Fruit fly (Drosophila melanogaster) whole organism, embryonic: ENCODE data around the gene udt.

Experiments used
- Asciz ChIP-seq: fragments of 200-800 bp; sonication (Bioruptor generic); optimal IDR thresholded peaks from 2 replicates; lab custom pipeline; 2017; ENCODE audit warnings: missing biosample characterization, mild to moderate bottlenecking, missing genetic modification characterization, missing genetic modification reagents
- Bteb2 ChIP-seq: fragments of 200-800 bp; sonication (Bioruptor generic); optimal IDR thresholded peaks from 2 replicates; lab custom pipeline; 2016; ENCODE audit warnings: missing biosample characterization, missing genetic modification characterization
- CG10565 ChIP-seq: fragments of 200-800 bp; sonication (Bioruptor generic); optimal IDR thresholded peaks from 3 replicates; lab custom pipeline; 2016; ENCODE audit warnings: missing biosample characterization, mild to moderate bottlenecking, missing genetic modification characterization
- CG11247 ChIP-seq: fragments of 200-800 bp; sonication (Bioruptor generic); IDR thresholded peaks from 2 replicates; pipeline ENCODE4 v1.3.6; 2022; ENCODE audit warnings: missing biosample characterization, missing genetic modification characterization
- CG12236 ChIP-seq: fragments of 200-800 bp; sonication (Bioruptor generic); optimal IDR thresholded peaks from 2 replicates; lab custom pipeline; 2016; ENCODE audit warnings: missing biosample characterization, missing genetic modification characterization
- CG13296 ChIP-seq: fragments of 200-800 bp; sonication (Bioruptor generic); optimal IDR thresholded peaks from 3 replicates; lab custom pipeline; 2018; ENCODE audit warnings: missing biosample characterization, mild to moderate bottlenecking, missing genetic modification characterization
- CG13424 ChIP-seq: fragments of 200-800 bp; sonication (Bioruptor generic); optimal IDR thresholded peaks from 2 replicates; lab custom pipeline; 2019; ENCODE audit warnings: missing biosample characterization, mild to moderate bottlenecking, missing genetic modification characterization, moderate library complexity
- CG13775 ChIP-seq: fragments of 200-800 bp; sonication (Bioruptor generic); optimal IDR thresholded peaks from 3 replicates; lab custom pipeline; 2017; ENCODE audit warnings: missing biosample characterization, mild to moderate bottlenecking, missing genetic modification characterization
- CG14014 ChIP-seq: fragments of 200-800 bp; sonication (Bioruptor generic); IDR thresholded peaks from 2 replicates; pipeline ENCODE4 v1.3.6; 2022; ENCODE audit warnings: missing biosample characterization, missing genetic modification characterization
- CG15073 ChIP-seq: fragments of 200-800 bp; sonication (Bioruptor generic); optimal IDR thresholded peaks from 2 replicates; lab custom pipeline; 2016; ENCODE audit warnings: missing biosample characterization, missing genetic modification characterization
- CG17612 ChIP-seq: fragments of 200-800 bp; sonication (Bioruptor generic); IDR thresholded peaks from 2 replicates; pipeline ENCODE4 v1.3.6; 2022; ENCODE audit warnings: missing biosample characterization, missing genetic modification characterization
- CG17829 ChIP-seq: fragments of 200-800 bp; optimal IDR thresholded peaks from 2 replicates; lab custom pipeline; 2019; ENCODE audit warnings: missing biosample characterization, mild to moderate bottlenecking, missing genetic modification characterization, moderate library complexity
- CG2678 ChIP-seq: fragments of 200-800 bp; sonication (Bioruptor generic); optimal IDR thresholded peaks from 3 replicates; lab custom pipeline; 2019; ENCODE audit warnings: missing biosample characterization, mild to moderate bottlenecking, missing genetic modification characterization, moderate library complexity
- CG31224 ChIP-seq: fragments of 200-800 bp; sonication (Bioruptor generic); IDR thresholded peaks from 2 replicates; pipeline ENCODE4 v1.3.6; 2022; ENCODE audit warnings: missing biosample characterization, missing genetic modification characterization
- CG4854 ChIP-seq: fragments of 200-800 bp; sonication (Bioruptor generic); optimal IDR thresholded peaks from 2 replicates; lab custom pipeline; 2016; ENCODE audit warnings: missing biosample characterization, missing genetic modification characterization, inconsistent platforms
- CG5953 ChIP-seq: fragments of 200-800 bp; sonication (Bioruptor generic); IDR thresholded peaks from 2 replicates; pipeline ENCODE4 v1.3.6; 2022; ENCODE audit warnings: missing biosample characterization, missing genetic modification characterization
- Dref ChIP-seq: fragments of 200-800 bp; sonication (Bioruptor generic); IDR thresholded peaks from 2 replicates; pipeline ENCODE4 v1.3.6; 2022; ENCODE audit warnings: missing biosample characterization, missing genetic modification characterization
- E2f2 ChIP-seq: fragments of 200-800 bp; sonication (Bioruptor generic); IDR thresholded peaks from 2 replicates; pipeline ENCODE4 v1.3.6; 2022; ENCODE audit warnings: missing biosample characterization, missing genetic modification characterization
- Fer3 ChIP-seq: fragments of 200-800 bp; sonication (Bioruptor generic); optimal IDR thresholded peaks from 2 replicates; lab custom pipeline; 2018; ENCODE audit warnings: missing biosample characterization, mild to moderate bottlenecking, missing genetic modification characterization, moderate library complexity
- HLH3B ChIP-seq: fragments of 200-800 bp; sonication (Bioruptor generic); IDR thresholded peaks from 2 replicates; pipeline ENCODE4 v1.3.6; 2022; ENCODE audit warnings: missing biosample characterization, missing genetic modification characterization
- Hr39 ChIP-seq: fragments of >200 bp; optimal IDR thresholded peaks from 2 replicates; lab custom pipeline; 2017
- Neu2 ChIP-seq: fragments of 200-800 bp; sonication (Bioruptor generic); optimal IDR thresholded peaks from 3 replicates; lab custom pipeline; 2016; ENCODE audit warnings: missing biosample characterization, missing genetic modification characterization, borderline replicate concordance
- Pdp1 ChIP-seq, 2 experiments: fragments of 200-800 bp; sonication (Bioruptor generic); optimal IDR thresholded peaks; 3 replicates each; lab custom pipeline; 2016; ENCODE audit warnings: missing biosample characterization in 2 of 2, missing genetic modification characterization in 2 of 2, mild to moderate bottlenecking in 1 of 2, moderate library complexity in 1 of 2
- Rx ChIP-seq: fragments of 200-800 bp; sonication (Bioruptor generic); IDR thresholded peaks from 2 replicates; pipeline ENCODE4 v1.3.6; 2022; ENCODE audit warnings: missing biosample characterization, missing genetic modification characterization
- Sox102F ChIP-seq: fragments of 200-800 bp; sonication (Bioruptor generic); optimal IDR thresholded peaks from 2 replicates; lab custom pipeline; 2018; ENCODE audit warnings: missing biosample characterization, mild to moderate bottlenecking, missing genetic modification characterization, moderate library complexity
- Spps ChIP-seq: fragments of 200-800 bp; sonication (Bioruptor generic); optimal IDR thresholded peaks from 2 replicates; lab custom pipeline; 2018; ENCODE audit warnings: missing biosample characterization, mild to moderate bottlenecking, missing genetic modification characterization
- Sry-δ ChIP-seq: fragments of 200-800 bp; sonication (Bioruptor generic); optimal IDR thresholded peaks from 2 replicates; lab custom pipeline; 2016; ENCODE audit warnings: missing biosample characterization, missing genetic modification characterization
- Tbp ChIP-seq: fragments of >200 bp; optimal IDR thresholded peaks from 2 replicates; lab custom pipeline; 2018; ENCODE audit warnings: missing biosample characterization, missing genetic modification characterization
- YL-1 ChIP-seq: fragments of 200-800 bp; sonication (Bioruptor generic); optimal IDR thresholded peaks from 3 replicates; lab custom pipeline; 2017; ENCODE audit warnings: missing biosample characterization, mild to moderate bottlenecking, missing genetic modification characterization
- br ChIP-seq: fragments of >200 bp; optimal IDR thresholded peaks from 2 replicates; lab custom pipeline; 2017
- cato ChIP-seq: fragments of 200-800 bp; sonication (Bioruptor generic); optimal IDR thresholded peaks from 2 replicates; lab custom pipeline; 2016; ENCODE audit warnings: missing biosample characterization, missing genetic modification characterization, borderline replicate concordance
- dm ChIP-seq: fragments of 200-800 bp; sonication (Bioruptor generic); optimal IDR thresholded peaks from 3 replicates; lab custom pipeline; 2016; ENCODE audit warnings: missing biosample characterization, missing genetic modification characterization
- exex ChIP-seq: fragments of 200-800 bp; sonication (Bioruptor generic); optimal IDR thresholded peaks from 4 replicates; lab custom pipeline; 2018; ENCODE audit warnings: missing biosample characterization, mild to moderate bottlenecking, missing genetic modification characterization, moderate library complexity
- fd96Cb ChIP-seq: fragments of 200-800 bp; sonication (Bioruptor generic); optimal IDR thresholded peaks from 2 replicates; lab custom pipeline; 2018; ENCODE audit warnings: missing biosample characterization, mild to moderate bottlenecking, missing genetic modification characterization, moderate library complexity
- gro ChIP-seq: fragments of 200-800 bp; sonication (Bioruptor generic); optimal IDR thresholded peaks from 2 replicates; lab custom pipeline; 2016; ENCODE audit warnings: missing biosample characterization, missing genetic modification characterization
- jing ChIP-seq: fragments of 200-800 bp; sonication (Bioruptor generic); optimal IDR thresholded peaks from 2 replicates; lab custom pipeline; 2018; ENCODE audit warnings: missing biosample characterization, mild to moderate bottlenecking, missing genetic modification characterization
- ken ChIP-seq: fragments of 200-800 bp; sonication (Bioruptor generic); IDR thresholded peaks from 3 replicates; pipeline ENCODE4 v1.3.6; 2022; ENCODE audit warnings: missing biosample characterization, missing genetic modification characterization
- lab ChIP-seq: fragments of 200-800 bp; sonication (Bioruptor generic); optimal IDR thresholded peaks from 3 replicates; lab custom pipeline; 2017; ENCODE audit warnings: missing biosample characterization, missing genetic modification characterization, mild to moderate bottlenecking, moderate library complexity, missing genetic modification reagents
- lbe ChIP-seq: fragments of 200-800 bp; sonication (Bioruptor generic); optimal IDR thresholded peaks from 2 replicates; lab custom pipeline; 2016; ENCODE audit warnings: missing biosample characterization, mild to moderate bottlenecking, missing genetic modification characterization
- lmd ChIP-seq: fragments of 200-800 bp; sonication (Bioruptor generic); IDR thresholded peaks from 2 replicates; pipeline ENCODE4 v1.3.6; 2022; ENCODE audit warnings: missing biosample characterization, missing genetic modification characterization
- lov ChIP-seq, 2 experiments: fragments of 200-800 bp in 1 of 2; fragments of >200 bp in 1 of 2; sonication (Bioruptor generic) in 1 of 2; IDR thresholded peaks in 1 of 2; optimal IDR thresholded peaks in 1 of 2; 2 replicates in 1 of 2; 3 replicates in 1 of 2; pipeline versions ENCODE4 v1.3.6 to Lab custom; 2017 to 2022; ENCODE audit warnings: missing biosample characterization in 1 of 2, missing genetic modification characterization in 1 of 2
- mam ChIP-seq: fragments of 200-800 bp; sonication (Bioruptor generic); optimal IDR thresholded peaks from 3 replicates; lab custom pipeline; 2016; ENCODE audit warnings: missing biosample characterization, missing genetic modification characterization
- nom ChIP-seq: fragments of 200-800 bp; sonication (Bioruptor generic); optimal IDR thresholded peaks from 2 replicates; lab custom pipeline; 2017; ENCODE audit warnings: missing biosample characterization, missing genetic modification characterization, mild to moderate bottlenecking, moderate library complexity, missing genetic modification reagents
- pb ChIP-seq: fragments of 200-800 bp; sonication (Bioruptor generic); optimal IDR thresholded peaks from 3 replicates; lab custom pipeline; 2016; ENCODE audit warnings: missing biosample characterization, missing genetic modification characterization
- sd ChIP-seq: fragments of 200-800 bp; sonication (Bioruptor generic); optimal IDR thresholded peaks from 3 replicates; lab custom pipeline; 2018; ENCODE audit warnings: missing biosample characterization, mild to moderate bottlenecking, missing genetic modification characterization, moderate library complexity
- seq ChIP-seq: fragments of 200-800 bp; sonication (Bioruptor generic); IDR thresholded peaks from 2 replicates; pipeline ENCODE4 v1.3.6; 2022; ENCODE audit warnings: missing biosample characterization, missing genetic modification characterization
- slp2 ChIP-seq: fragments of 200-800 bp; sonication (Bioruptor generic); optimal IDR thresholded peaks from 2 replicates; lab custom pipeline; 2016; ENCODE audit warnings: missing biosample characterization, missing genetic modification characterization
- sob ChIP-seq: fragments of 200-800 bp; sonication (Bioruptor generic); IDR thresholded peaks from 2 replicates; pipeline ENCODE4 v1.3.6; 2022; ENCODE audit warnings: missing biosample characterization, missing genetic modification characterization
- unpg ChIP-seq: fragments of 200-800 bp; sonication (Bioruptor generic); optimal IDR thresholded peaks from 3 replicates; lab custom pipeline; 2018; ENCODE audit warnings: missing biosample characterization, mild to moderate bottlenecking, missing genetic modification characterization, moderate library complexity
- wdn ChIP-seq: fragments of 200-800 bp; sonication (Bioruptor generic); IDR thresholded peaks from 2 replicates; pipeline ENCODE4 v1.3.6; 2022; ENCODE audit warnings: missing biosample characterization, missing genetic modification characterization
- z ChIP-seq: fragments of 200-800 bp; sonication (Bioruptor generic); IDR thresholded peaks from 3 replicates; pipeline ENCODE4 v1.3.6; 2022; ENCODE audit warnings: missing biosample characterization, missing genetic modification characterization

udt gene

dm6 chr3R:23772808-23773207, 9.7 kb upstream of the udt start, which contains the start of gene tst (continued):
- peak; percentile 51 for TF ChIP-seq nom
- TF ChIP-seq slp2 (GFP tag; lab: Kevin White, UChicago) = peak; percentile 12
- TF ChIP-seq E2f2 (GFP tag; lab: Robert Waterston, UW) = peak; percentile 76
- TF ChIP-seq Rx (GFP tag; lab: Robert Waterston, UW) = peak; percentile 93
- TF ChIP-seq seq = peak; percentile 88
- TF ChIP-seq YL-1 (GFP tag; lab: Kevin White, UChicago) = peak; percentile 71
- no peak for TF ChIP-seq sd (tag; lab: Kevin White, UChicago)
- TF ChIP-seq exex (tag; lab: Kevin White, UChicago) = peak; percentile 63
- TF ChIP-seq lbe (GFP tag; lab: Kevin White, UChicago) = peak; percentile 90
- TF ChIP-seq HLH3B = peak; percentile 97
- TF ChIP-seq cato = peak; percentile 81
- TF ChIP-seq lab = peak; percentile 93
- peak; percentile 20 for TF ChIP-seq CG10565 (GFP tag; lab: Kevin White, UChicago)
- peak; percentile 96 for TF ChIP-seq CG17829 (tag; lab: Kevin White, UChicago)
- no peak for TF ChIP-seq lov (optimal IDR thresholded peaks at IDR 0.05; lab: Kevin White, UChicago)
- peak; percentile 93 for TF ChIP-seq lov (GFP tag; IDR thresholded peaks at IDR 0.05; lab: Robert Waterston, UW)
- peak; percentile 95 for TF ChIP-seq wdn (GFP tag; lab: Robert Waterston, UW)
- TF ChIP-seq unpg = peak; percentile 92
- no peak for TF ChIP-seq Asciz
- peak; percentile 96 for TF ChIP-seq Sox102F (GFP tag; lab: Kevin White, UChicago)
- TF ChIP-seq CG13775 (GFP tag; lab: Kevin White, UChicago) = peak; percentile 94
- peak; percentile 63 for TF ChIP-seq mam (GFP tag; lab: Kevin White, UChicago)
- peak; percentile 93 for TF ChIP-seq CG2678 (tag; lab: Kevin White, UChicago)
- TF ChIP-seq gro (GFP tag; lab: Kevin White, UChicago) = no peak
- TF ChIP-seq Fer3 = peak; percentile 92
- TF ChIP-seq Hr39 (lab: Kevin White, UChicago) = no peak
- peak; percentile 97 for TF ChIP-seq lmd (GFP tag; lab: Robert Waterston, UW)
- peak; percentile 92 for TF ChIP-seq CG31224 (GFP tag; lab: Robert Waterston, UW)
- no peak for TF ChIP-seq CG12236 (GFP tag; lab: Kevin White, UChicago)
- peak; percentile 83 for TF ChIP-seq Spps (tag; lab: Kevin White, UChicago)
- peak; percentile 96 for TF ChIP-seq CG14014 (GFP tag; lab: Robert Waterston, UW)
- peak; percentile 31 for TF ChIP-seq Bteb2 (GFP tag; lab: Kevin White, UChicago)
- TF ChIP-seq z (GFP tag; lab: Robert Waterston, UW) = peak; percentile 59; the same call in 1 of the 3 replicates
- peak; percentile 44 for TF ChIP-seq Sry-δ
- peak; percentile 86 for TF ChIP-seq CG5953 (GFP tag; lab: Robert Waterston, UW)
- TF ChIP-seq br = no peak
- TF ChIP-seq CG11247 (GFP tag; lab: Robert Waterston, UW) = peak; percentile 96
- TF ChIP-seq CG13424 = peak; percentile 92
- peak; percentile 93 for TF ChIP-seq fd96Cb (tag; lab: Kevin White, UChicago)
- TF ChIP-seq dm (GFP tag; lab: Kevin White, UChicago) = no peak
- TF ChIP-seq CG15073 (GFP tag; lab: Kevin White, UChicago) = peak; percentile 42
- TF ChIP-seq Pdp1 (GFP tag; optimal IDR thresholded peaks at IDR 0.05; lab: Kevin White, UChicago) = peak; percentile 67 to 87
- peak; percentile 92 for TF ChIP-seq CG13296
- TF ChIP-seq jing = peak; percentile 56
- peak; percentile 93 for TF ChIP-seq CG17612 (GFP tag; lab: Robert Waterston, UW)
- no peak for TF ChIP-seq pb
- TF ChIP-seq Dref (GFP tag; lab: Robert Waterston, UW) = peak; percentile 46
- TF ChIP-seq ken (GFP tag; lab: Robert Waterston, UW) = peak; percentile 95
- TF ChIP-seq Neu2 (GFP tag; lab: Kevin White, UChicago) = no peak
- no peak for TF ChIP-seq CG4854 (GFP tag; lab: Kevin White, UChicago)
- no peak for TF ChIP-seq Tbp (GFP tag; lab: Kevin White, UChicago)
- peak; percentile 99 for TF ChIP-seq sob (GFP tag; lab: Robert Waterston, UW)
